Fruit fly (Drosophila melanogaster) whole organism, embryonic: ENCODE measurements around the gene Fdx1.

Experiments
- Awh ChIP-seq: fragments of 200-800 bp; sonication (Bioruptor generic); IDR thresholded peaks from 2 replicates; pipeline ENCODE4, ENCODE4 v1.3.6; 2022; ENCODE audit warnings: missing biosample characterization, missing genetic modification characterization
- CG11456 ChIP-seq: fragments of 200-800 bp; sonication (Bioruptor generic); IDR thresholded peaks from 3 replicates; pipeline ENCODE4 v1.3.6; 2022; ENCODE audit warnings: missing biosample characterization, missing genetic modification characterization
- CG12104 ChIP-seq: fragments of 200-800 bp; sonication (Bioruptor generic); optimal IDR thresholded peaks from 3 replicates; lab custom pipeline; 2016; ENCODE audit warnings: missing biosample characterization, missing genetic modification characterization
- CG12236 ChIP-seq: fragments of 200-800 bp; sonication (Bioruptor generic); optimal IDR thresholded peaks from 2 replicates; lab custom pipeline; 2016; ENCODE audit warnings: missing biosample characterization, missing genetic modification characterization
- CG1233 ChIP-seq: fragments of 200-800 bp; sonication (Bioruptor generic); optimal IDR thresholded peaks from 4 replicates; lab custom pipeline; 2018; ENCODE audit warnings: missing biosample characterization, mild to moderate bottlenecking, missing genetic modification characterization
- CG13775 ChIP-seq: fragments of 200-800 bp; sonication (Bioruptor generic); optimal IDR thresholded peaks from 3 replicates; lab custom pipeline; 2017; ENCODE audit warnings: missing biosample characterization, mild to moderate bottlenecking, missing genetic modification characterization
- CG18262 ChIP-seq: fragments of 200-800 bp; optimal IDR thresholded peaks from 3 replicates; lab custom pipeline; 2019; ENCODE audit warnings: missing biosample characterization, mild to moderate bottlenecking, missing genetic modification characterization, moderate library complexity
- CG18476 ChIP-seq: fragments of 200-800 bp; sonication (Bioruptor generic); optimal IDR thresholded peaks from 2 replicates; lab custom pipeline; 2016; ENCODE audit warnings: missing biosample characterization, mild to moderate bottlenecking, missing genetic modification characterization
- CG18764 ChIP-seq: fragments of 200-800 bp; sonication (Bioruptor generic); optimal IDR thresholded peaks from 3 replicates; lab custom pipeline; 2016; ENCODE audit warnings: missing biosample characterization, missing genetic modification characterization
- CG2129 ChIP-seq: fragments of 200-800 bp; sonication (Bioruptor generic); IDR thresholded peaks from 2 replicates; pipeline ENCODE4 v1.3.6; 2022; ENCODE audit warnings: missing biosample characterization, missing genetic modification characterization; ENCODE audit not compliant: partially characterized antibody
- CG2875 ChIP-seq: fragments of 200-800 bp; sonication (Bioruptor generic); optimal IDR thresholded peaks from 2 replicates; lab custom pipeline; 2017; ENCODE audit warnings: missing biosample characterization, mild to moderate bottlenecking, missing genetic modification characterization, missing genetic modification reagents
- CG31224 ChIP-seq: fragments of 200-800 bp; sonication (Bioruptor generic); IDR thresholded peaks from 2 replicates; pipeline ENCODE4 v1.3.6; 2022; ENCODE audit warnings: missing biosample characterization, missing genetic modification characterization
- CG33213 ChIP-seq: fragments of 200-800 bp; sonication (Bioruptor generic); optimal IDR thresholded peaks from 3 replicates; lab custom pipeline; 2016; ENCODE audit warnings: missing biosample characterization, missing genetic modification characterization
- CG3838 ChIP-seq: fragments of 200-800 bp; sonication (Bioruptor generic); optimal IDR thresholded peaks from 3 replicates; lab custom pipeline; 2016; ENCODE audit warnings: missing biosample characterization, missing genetic modification characterization
- CG6272 ChIP-seq: fragments of 200-800 bp; sonication (Bioruptor generic); IDR thresholded peaks from 2 replicates; pipeline ENCODE4 v1.3.6; 2022; ENCODE audit warnings: missing biosample characterization, missing genetic modification characterization
- CG7745 ChIP-seq: fragments of 200-800 bp; sonication (Bioruptor generic); optimal IDR thresholded peaks from 2 replicates; lab custom pipeline; 2018; ENCODE audit warnings: missing biosample characterization, mild to moderate bottlenecking, missing genetic modification characterization, moderate library complexity
- CG7839 ChIP-seq: fragments of 200-800 bp; sonication (Bioruptor generic); optimal IDR thresholded peaks from 3 replicates; lab custom pipeline; 2018; ENCODE audit warnings: missing biosample characterization, mild to moderate bottlenecking, missing genetic modification characterization, moderate library complexity
- CG8290 ChIP-seq, 3 experiments: fragments of 200-800 bp; sonication (Bioruptor generic); optimal IDR thresholded peaks; 2 replicates each; lab custom pipeline; 2016 to 2019; ENCODE audit warnings: missing biosample characterization in 3 of 3, missing genetic modification characterization in 3 of 3, mild to moderate bottlenecking in 2 of 3, moderate library complexity in 1 of 3
- CG8924 ChIP-seq: fragments of 200-800 bp; optimal IDR thresholded peaks from 3 replicates; lab custom pipeline; 2019; ENCODE audit warnings: missing biosample characterization, mild to moderate bottlenecking, missing genetic modification characterization, moderate library complexity
- CG9437 ChIP-seq: fragments of 200-800 bp; sonication (Bioruptor generic); optimal IDR thresholded peaks from 2 replicates; lab custom pipeline; 2018; ENCODE audit warnings: missing biosample characterization, mild to moderate bottlenecking, missing genetic modification characterization
- Doc3 ChIP-seq: fragments of 200-800 bp; sonication (Bioruptor generic); IDR thresholded peaks from 3 replicates; pipeline ENCODE4 v1.3.6; 2022; ENCODE audit warnings: missing biosample characterization, missing genetic modification characterization; ENCODE audit not compliant: partially characterized antibody
- HmgD ChIP-seq: fragments of 200-800 bp; sonication (Bioruptor generic); optimal IDR thresholded peaks from 3 replicates; lab custom pipeline; 2016; ENCODE audit warnings: missing biosample characterization, missing genetic modification characterization
- Hr3 ChIP-seq: fragments of 200-800 bp; sonication (Bioruptor generic); optimal IDR thresholded peaks from 3 replicates; lab custom pipeline; 2016; ENCODE audit warnings: missing biosample characterization, missing genetic modification characterization
- Hsf ChIP-seq: fragments of 200-800 bp; sonication (Bioruptor generic); optimal IDR thresholded peaks from 3 replicates; lab custom pipeline; 2016; ENCODE audit warnings: missing biosample characterization, missing genetic modification characterization
- MTF-1 ChIP-seq: fragments of 200-800 bp; sonication (Bioruptor generic); optimal IDR thresholded peaks from 2 replicates; lab custom pipeline; 2018; ENCODE audit warnings: missing biosample characterization, mild to moderate bottlenecking, missing genetic modification characterization, borderline replicate concordance
- Oaz ChIP-seq: fragments of 200-800 bp; sonication (Bioruptor generic); IDR thresholded peaks from 2 replicates; pipeline ENCODE4 v1.3.6; 2022; ENCODE audit warnings: missing biosample characterization, missing genetic modification characterization
- Pdp1 ChIP-seq, 2 experiments: fragments of 200-800 bp; sonication (Bioruptor generic); optimal IDR thresholded peaks; 3 replicates each; lab custom pipeline; 2016; ENCODE audit warnings: missing biosample characterization in 2 of 2, missing genetic modification characterization in 2 of 2, mild to moderate bottlenecking in 1 of 2, moderate library complexity in 1 of 2
- Sox100B ChIP-seq: fragments of 200-800 bp; sonication (Bioruptor generic); optimal IDR thresholded peaks from 3 replicates; lab custom pipeline; 2018; ENCODE audit warnings: missing biosample characterization, mild to moderate bottlenecking, missing genetic modification characterization
- Sry-β ChIP-seq: fragments of 200-800 bp; sonication (Bioruptor generic); optimal IDR thresholded peaks from 2 replicates; lab custom pipeline; 2018; ENCODE audit warnings: missing biosample characterization, mild to moderate bottlenecking, missing genetic modification characterization, moderate library complexity
- Usf ChIP-seq: fragments of 200-800 bp; sonication (Bioruptor generic); optimal IDR thresholded peaks from 2 replicates; lab custom pipeline; 2017; ENCODE audit warnings: missing genotype, missing biosample characterization, missing genetic modification characterization
- Xrp1 ChIP-seq: fragments of 200-800 bp; sonication (Bioruptor generic); IDR thresholded peaks from 2 replicates; pipeline ENCODE4 v1.3.6; 2022; ENCODE audit warnings: missing biosample characterization, missing genetic modification characterization
- bbx ChIP-seq: fragments of 200-800 bp; sonication (Bioruptor generic); IDR thresholded peaks from 2 replicates; pipeline ENCODE4 v1.3.6; 2022; ENCODE audit warnings: missing biosample characterization, missing genetic modification characterization; ENCODE audit not compliant: partially characterized antibody
- br ChIP-seq: fragments of >200 bp; optimal IDR thresholded peaks from 2 replicates; lab custom pipeline; 2017
- cg ChIP-seq: fragments of 200-800 bp; sonication (Bioruptor generic); optimal IDR thresholded peaks from 3 replicates; lab custom pipeline; 2019; ENCODE audit warnings: missing biosample characterization, mild to moderate bottlenecking, missing genetic modification characterization, moderate library complexity
- chinmo ChIP-seq: fragments of 200-800 bp; sonication (Bioruptor generic); IDR thresholded peaks from 4 replicates; pipeline ENCODE4 v1.3.6; 2022; ENCODE audit warnings: missing biosample characterization, missing genetic modification characterization; ENCODE audit not compliant: partially characterized antibody
- crol ChIP-seq: fragments of 200-800 bp; sonication (Bioruptor generic); IDR thresholded peaks from 2 replicates; pipeline ENCODE4 v1.3.6; 2022; ENCODE audit warnings: missing biosample characterization, missing genetic modification characterization
- ems ChIP-seq: fragments of 200-800 bp; sonication (Bioruptor generic); optimal IDR thresholded peaks from 3 replicates; lab custom pipeline; 2016; ENCODE audit warnings: missing biosample characterization, missing genetic modification characterization
- en ChIP-seq: fragments of 200-800 bp; sonication (Bioruptor generic); optimal IDR thresholded peaks from 2 replicates; lab custom pipeline; 2016; ENCODE audit warnings: missing biosample characterization, missing genetic modification characterization
- gcm ChIP-seq: fragments of 200-800 bp; sonication (Bioruptor generic); optimal IDR thresholded peaks from 2 replicates; lab custom pipeline; 2019; ENCODE audit warnings: missing biosample characterization, mild to moderate bottlenecking, missing genetic modification characterization, moderate library complexity
- h ChIP-seq: fragments of >200 bp; optimal IDR thresholded peaks from 2 replicates; lab custom pipeline; 2017
- lbe ChIP-seq: fragments of 200-800 bp; sonication (Bioruptor generic); optimal IDR thresholded peaks from 2 replicates; lab custom pipeline; 2016; ENCODE audit warnings: missing biosample characterization, mild to moderate bottlenecking, missing genetic modification characterization
- lilli ChIP-seq: fragments of 200-800 bp; sonication (Bioruptor generic); optimal IDR thresholded peaks from 3 replicates; lab custom pipeline; 2016; ENCODE audit warnings: missing biosample characterization, missing genetic modification characterization
- lola ChIP-seq, 3 experiments: fragments of >200 bp in 2 of 3; fragments of 200-800 bp in 1 of 3; sonication (Bioruptor generic) in 1 of 3; optimal IDR thresholded peaks; 2 replicates each; lab custom pipeline; 2017 to 2019; ENCODE audit warnings: missing biosample characterization in 3 of 3, missing genetic modification characterization in 3 of 3, mild to moderate bottlenecking in 1 of 3, moderate library complexity in 1 of 3
- pb ChIP-seq: fragments of 200-800 bp; sonication (Bioruptor generic); optimal IDR thresholded peaks from 3 replicates; lab custom pipeline; 2016; ENCODE audit warnings: missing biosample characterization, missing genetic modification characterization
- repo ChIP-seq: fragments of 200-800 bp; sonication (Bioruptor generic); optimal IDR thresholded peaks from 2 replicates; lab custom pipeline; 2016; ENCODE audit warnings: missing biosample characterization, missing genetic modification characterization
- sima ChIP-seq: fragments of 200-800 bp; sonication (Bioruptor generic); optimal IDR thresholded peaks from 2 replicates; lab custom pipeline; 2016; ENCODE audit warnings: missing biosample characterization, missing genetic modification characterization
- tio ChIP-seq: fragments of 200-800 bp; sonication (Bioruptor generic); optimal IDR thresholded peaks from 2 replicates; lab custom pipeline; 2017; ENCODE audit warnings: missing biosample characterization, missing genetic modification characterization, inconsistent platforms
- trh ChIP-seq: fragments of 200-800 bp; sonication (Bioruptor generic); optimal IDR thresholded peaks from 2 replicates; lab custom pipeline; 2016; ENCODE audit warnings: missing biosample characterization, missing genetic modification characterization
- unpg ChIP-seq: fragments of 200-800 bp; sonication (Bioruptor generic); optimal IDR thresholded peaks from 3 replicates; lab custom pipeline; 2018; ENCODE audit warnings: missing biosample characterization, mild to moderate bottlenecking, missing genetic modification characterization, moderate library complexity

The Fdx1 gene

DNA sequence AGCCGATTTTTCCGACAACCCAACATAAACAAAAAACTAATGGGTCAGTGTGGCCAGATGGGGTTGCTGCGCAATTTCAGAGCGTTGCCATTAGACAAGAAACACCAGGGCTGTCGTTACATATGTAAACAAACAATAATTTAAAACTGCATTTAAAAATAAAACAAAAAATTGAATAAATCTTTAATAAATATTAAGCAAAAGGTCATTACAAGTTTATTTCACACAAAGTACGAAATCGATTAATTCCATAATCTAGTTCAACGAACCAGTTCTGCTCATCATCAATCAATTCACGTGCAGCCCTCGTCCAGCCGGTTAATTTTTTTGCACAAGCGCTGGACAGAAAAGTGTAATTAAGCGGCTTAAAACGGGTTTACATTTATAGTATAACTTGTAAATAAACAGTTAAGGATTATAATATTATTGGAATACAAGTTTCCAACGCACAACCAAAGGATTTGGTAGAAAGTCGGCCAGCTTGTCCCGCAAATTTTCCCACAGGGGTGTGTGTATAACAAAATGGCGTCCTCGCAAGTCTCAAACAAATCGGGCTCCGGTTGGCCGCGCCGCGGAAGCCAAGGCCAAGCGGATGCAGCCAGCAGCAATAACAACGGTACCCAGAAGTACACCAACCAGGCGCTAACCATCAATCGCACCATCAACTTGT lies 39.9 kb upstream of the Fdx1 start, which contains the start of the genes CG4022 and Cpsf5 (continued):
- TF ChIP-seq CG18262 (tag; lab: Kevin White, UChicago), result peak; percentile 84
- TF ChIP-seq MTF-1 (GFP tag; lab: Kevin White, UChicago), result no peak
- peak; percentile 99 for TF ChIP-seq CG7745 (tag; lab: Kevin White, UChicago)
- TF ChIP-seq Xrp1 (GFP tag; lab: Robert Waterston, UW), result peak; percentile 89
- no peak for TF ChIP-seq CG2129
- no peak for TF ChIP-seq tio (GFP tag; lab: Kevin White, UChicago)
- peak; percentile 57 for TF ChIP-seq CG31224 (GFP tag; lab: Robert Waterston, UW)
- peak; percentile 66 for TF ChIP-seq CG6272
- TF ChIP-seq chinmo (GFP tag; lab: Robert Waterston, UW), result 0 out of 4 replicates have a peak, but pooled peaks have one; percentile 26
- TF ChIP-seq Hr3, result peak; percentile 75
- no peak for TF ChIP-seq cg (GFP tag; lab: Kevin White, UChicago)
- no peak for TF ChIP-seq HmgD (GFP tag; lab: Kevin White, UChicago)
- TF ChIP-seq ems (GFP tag; lab: Kevin White, UChicago), result peak; percentile 70
- TF ChIP-seq br (lab: Kevin White, UChicago), result no peak
- TF ChIP-seq sima, result no peak
- peak; percentile 85 for TF ChIP-seq Hsf
- peak; percentile 87 for TF ChIP-seq CG13775 (GFP tag; lab: Kevin White, UChicago)
- TF ChIP-seq CG33213 (GFP tag; lab: Kevin White, UChicago), result peak; percentile 52
- TF ChIP-seq CG2875 (GFP tag; lab: Kevin White, UChicago), result peak; percentile 47
- TF ChIP-seq CG9437 (GFP tag; lab: Kevin White, UChicago), result peak; percentile 60
- peak; percentile 90 for TF ChIP-seq CG8924 (tag; lab: Kevin White, UChicago)
- peak; percentile 42 for TF ChIP-seq Sry-β (GFP tag; lab: Kevin White, UChicago)
- peak; percentile 65 for TF ChIP-seq trh
- peak; percentile 80 for TF ChIP-seq Oaz
- TF ChIP-seq Sox100B (GFP tag; lab: Kevin White, UChicago), result peak; percentile 71
- TF ChIP-seq CG7839 (tag; lab: Kevin White, UChicago), result peak; percentile 79
- TF ChIP-seq Pdp1 (GFP tag; optimal IDR thresholded peaks at IDR 0.05; lab: Kevin White, UChicago), result peak; percentile 70 to 79
- peak; percentile 87 for TF ChIP-seq unpg (GFP tag; lab: Kevin White, UChicago)
- TF ChIP-seq en (GFP tag; lab: Kevin White, UChicago), result no peak
- TF ChIP-seq CG11456 (GFP tag; lab: Robert Waterston, UW), result peak; percentile 78; the same call in 2 of the 3 replicates
- peak; percentile 90 for TF ChIP-seq lilli
- peak; percentile 31 for TF ChIP-seq pb (GFP tag; lab: Kevin White, UChicago)
- no peak for TF ChIP-seq crol (GFP tag; lab: Robert Waterston, UW)
- TF ChIP-seq CG12104 (GFP tag; lab: Kevin White, UChicago), result peak; percentile 85
- TF ChIP-seq repo (GFP tag; lab: Kevin White, UChicago), result peak; percentile 2
- peak; percentile 62; the same call in 1 of the 2 replicates for TF ChIP-seq Awh (GFP tag; lab: Robert Waterston, UW)
- TF ChIP-seq CG1233, result peak; percentile 42
- no peak for TF ChIP-seq bbx (GFP tag; lab: Robert Waterston, UW)
- TF ChIP-seq h (lab: Kevin White, UChicago), result no peak
- no peak for TF ChIP-seq CG12236 (GFP tag; lab: Kevin White, UChicago)
- TF ChIP-seq CG3838 (GFP tag; lab: Kevin White, UChicago), result peak; percentile 74
- TF ChIP-seq gcm (GFP tag; lab: Kevin White, UChicago), result peak; percentile 78
- TF ChIP-seq CG18476, result peak; percentile 68
- peak; percentile 66 for TF ChIP-seq lbe (GFP tag; lab: Kevin White, UChicago)
- peak in 1 of 3 experiments; percentile 84 for TF ChIP-seq lola (GFP tag; optimal IDR thresholded peaks at IDR 0.05; lab: Kevin White, UChicago)
- no peak for TF ChIP-seq Doc3
- TF ChIP-seq CG18764 (GFP tag; lab: Kevin White, UChicago), result peak; percentile 63
- peak; percentile 80 for TF ChIP-seq CG8290 (GFP tag; optimal IDR thresholded peaks at IDR 0.05; lab: Kevin White, UChicago)
- peak; percentile 31 to 35 for TF ChIP-seq CG8290 (tag; optimal IDR thresholded peaks at IDR 0.05; lab: Kevin White, UChicago)
- peak; percentile 32 for TF ChIP-seq Usf (GFP tag; lab: Kevin White, UChicago)
